Worm (Caenorhabditis elegans) whole organism, L3 larva: ENCODE results near the gene ncl-1.

Source experiments
- ceh-28 ChIP-seq: fragments of 150-350 bp; optimal IDR thresholded peaks from 2 replicates; lab custom pipeline; 2014; ENCODE audit warnings: missing biosample characterization, missing genetic modification reagents, missing genetic modification characterization
- nhr-43 ChIP-seq: sonication (generic microtip); optimal IDR thresholded peaks from 2 replicates; lab custom pipeline; 2016; ENCODE audit warnings: mild to moderate bottlenecking, missing genetic modification characterization, missing compliant biosample characterization; ENCODE audit not compliant: poor library complexity, severe bottlenecking
- pha-4 ChIP-seq: fragments of 150-350 bp; optimal IDR thresholded peaks from 2 replicates; lab custom pipeline; 2014; ENCODE audit warnings: missing biosample characterization, missing genetic modification reagents, missing genetic modification characterization
- snpc-4 ChIP-seq: fragments of 150-350 bp; optimal IDR thresholded peaks from 2 replicates; lab custom pipeline; 2014; ENCODE audit warnings: missing biosample characterization, missing genetic modification characterization
- unc-39 ChIP-seq: sonication (generic microtip); optimal IDR thresholded peaks from 4 replicates; lab custom pipeline; 2017; ENCODE audit warnings: missing biosample characterization, missing genetic modification characterization

- TF ChIP-seq unc-39 (tag; lab: Kevin White, UChicago) (no peak), pha-4 (tag; lab: Kevin White, UChicago) (no peak), nhr-43 (tag; lab: Kevin White, UChicago) (no peak), snpc-4 (tag; lab: Kevin White, UChicago) (no peak), ceh-28 (tag; lab: Kevin White, UChicago) (no peak)
These were observed 64.7 kb downstream of the ncl-1 start for ce11 chrIII:7784201-7784600.
